Fruit fly (Drosophila melanogaster): Measurements from ENCODE around the gene mRpS6.
A peak's percentile ranks its signal among the peaks of the same experiment; 100 is the strongest.

The mRpS6 gene

DNA sequence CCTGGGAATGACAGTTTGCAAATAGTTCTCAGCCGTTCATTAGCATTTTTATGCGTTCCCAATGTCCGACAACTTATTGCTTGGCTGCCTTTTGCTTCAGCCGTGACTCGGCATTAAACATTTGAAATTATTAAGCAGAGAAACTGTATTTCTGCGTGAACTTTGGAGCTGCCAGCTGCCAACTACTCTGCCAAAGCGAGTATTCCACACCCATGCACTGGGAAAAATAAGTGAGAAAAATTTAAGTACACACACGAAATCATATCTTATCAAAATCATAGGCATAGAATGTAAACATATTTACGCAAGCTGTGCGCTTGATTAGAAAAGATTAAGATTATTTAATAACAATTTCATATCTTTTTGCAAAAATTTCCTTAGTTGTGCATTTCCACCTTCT, 48.6 kb downstream of the mRpS6 start (continued):
- peak; percentile 31 for TF ChIP-seq fu2 (GFP tag; optimal IDR thresholded peaks at IDR 0.05)
- no peak for TF ChIP-seq Sox100B (GFP tag; optimal IDR thresholded peaks at IDR 0.05)
- no peak for TF ChIP-seq CG1529 (GFP tag; optimal IDR thresholded peaks at IDR 0.05)
- no peak for TF ChIP-seq bbx (GFP tag; IDR thresholded peaks at IDR 0.05; ENCODE audit: partially characterized antibody)
- no peak for TF ChIP-seq Usf (GFP tag; optimal IDR thresholded peaks at IDR 0.05)
- TF ChIP-seq CG10321 (GFP tag; IDR thresholded peaks at IDR 0.05): 0 out of 2 replicates have a peak, but pooled peaks have one; percentile 29
- TF ChIP-seq Chrac-16 (GFP tag; optimal IDR thresholded peaks at IDR 0.05): peak; percentile 26
- TF ChIP-seq trem (tag; optimal IDR thresholded peaks at IDR 0.05): no peak
- no peak for TF ChIP-seq ken (GFP tag; IDR thresholded peaks at IDR 0.05)
- no peak for TF ChIP-seq CG43689 (GFP tag; IDR thresholded peaks at IDR 0.05)
- peak; percentile 26 for TF ChIP-seq CG17359 (tag; optimal IDR thresholded peaks at IDR 0.05)
- peak; percentile 39 for TF ChIP-seq CG17385 (GFP tag; optimal IDR thresholded peaks at IDR 0.05)
- 0 out of 3 replicates have a peak, but pooled peaks have one; percentile 26 for TF ChIP-seq zfh1 (GFP tag; IDR thresholded peaks at IDR 0.05)
- TF ChIP-seq CG2202 (tag; optimal IDR thresholded peaks at IDR 0.05): no peak
- TF ChIP-seq Dip3 (GFP tag; optimal IDR thresholded peaks at IDR 0.05): peak; percentile 20
- TF ChIP-seq Sin3A (optimal IDR thresholded peaks at IDR 0.05): no peak
- TF ChIP-seq CG2116 (GFP tag; optimal IDR thresholded peaks at IDR 0.05): no peak
- TF ChIP-seq CG7556 (GFP tag; optimal IDR thresholded peaks at IDR 0.05): no peak
- no peak for TF ChIP-seq pros (GFP tag; optimal IDR thresholded peaks at IDR 0.05)
- TF ChIP-seq CG9932 (GFP tag; IDR thresholded peaks at IDR 0.05): peak; percentile 85
- no peak for TF ChIP-seq Mes4 (GFP tag; optimal IDR thresholded peaks at IDR 0.05)
- TF ChIP-seq CG10209 (GFP tag; optimal IDR thresholded peaks at IDR 0.05): no peak
- no peak for TF ChIP-seq peb (GFP tag; IDR thresholded peaks at IDR 0.05)
- TF ChIP-seq lola (GFP tag; optimal IDR thresholded peaks at IDR 0.05): no peak
- TF ChIP-seq E2f2 (GFP tag; IDR thresholded peaks at IDR 0.05): no peak
- TF ChIP-seq H2.0 (GFP tag; IDR thresholded peaks at IDR 0.05): peak; percentile 70
- no peak for TF ChIP-seq nom (GFP tag; optimal IDR thresholded peaks at IDR 0.05)
- no peak for TF ChIP-seq nmo (GFP tag; optimal IDR thresholded peaks at IDR 0.05)
- peak; percentile 50 for TF ChIP-seq esg (GFP tag; conservative IDR thresholded peaks at IDR 0.05)
- TF ChIP-seq Dll (GFP tag; IDR thresholded peaks at IDR 0.05; ENCODE audit: partially characterized antibody): no peak
- TF ChIP-seq pho (GFP tag; optimal IDR thresholded peaks at IDR 0.05): peak; percentile 55
- TF ChIP-seq CG11093 (GFP tag; IDR thresholded peaks at IDR 0.05): 0 out of 3 replicates have a peak, but pooled peaks have one; percentile 30
- no peak for TF ChIP-seq CG4282 (GFP tag; optimal IDR thresholded peaks at IDR 0.05)
- peak; percentile 23 for TF ChIP-seq HLH54F (GFP tag; optimal IDR thresholded peaks at IDR 0.05)
- no peak for TF ChIP-seq slp2 (GFP tag; optimal IDR thresholded peaks at IDR 0.05)
- TF ChIP-seq MBD-R2 (GFP tag; IDR thresholded peaks at IDR 0.05): peak; percentile 36; the same call in 1 of the 2 replicates
- TF ChIP-seq Dip2 (GFP tag; IDR thresholded peaks at IDR 0.05): no peak
- TF ChIP-seq Lpt (GFP tag; optimal IDR thresholded peaks at IDR 0.05): no peak
- TF ChIP-seq vnd (GFP tag; IDR thresholded peaks at IDR 0.05; ENCODE audit: partially characterized antibody): no peak
- no peak for TF ChIP-seq CG17186 (GFP tag; optimal IDR thresholded peaks at IDR 0.05)
- peak; percentile 10 for TF ChIP-seq CG3995 (GFP tag; optimal IDR thresholded peaks at IDR 0.05)
- no peak for TF ChIP-seq CG6813 (GFP tag; optimal IDR thresholded peaks at IDR 0.05)
- peak; percentile 57 for TF ChIP-seq Sox102F (GFP tag; optimal IDR thresholded peaks at IDR 0.05)
- TF ChIP-seq Rx (GFP tag; IDR thresholded peaks at IDR 0.05): peak; percentile 49; the same call in 1 of the 2 replicates
- TF ChIP-seq CG7928 (GFP tag; optimal IDR thresholded peaks at IDR 0.05): no peak
- TF ChIP-seq da (GFP tag; optimal IDR thresholded peaks at IDR 0.05): no peak
- TF ChIP-seq wor (GFP tag; IDR thresholded peaks at IDR 0.05): peak; percentile 57
- no peak for TF ChIP-seq amos (GFP tag; IDR thresholded peaks at IDR 0.05; ENCODE audit: partially characterized antibody)
- peak; percentile 23 for TF ChIP-seq Camta (GFP tag; optimal IDR thresholded peaks at IDR 0.05)
- no peak for TF ChIP-seq CG3726 (GFP tag; IDR thresholded peaks at IDR 0.05)
- no peak for TF ChIP-seq CG13296 (GFP tag; optimal IDR thresholded peaks at IDR 0.05)
- TF ChIP-seq her (GFP tag; optimal IDR thresholded peaks at IDR 0.05): no peak
